Worm (Caenorhabditis elegans): ENCODE measurements around the gene Y48A6B.9.

- no peak for TF ChIP-seq lin-15B (tag; optimal IDR thresholded peaks at IDR 0.05)
- TF ChIP-seq lin-39 (tag; optimal IDR thresholded peaks at IDR 0.05): no peak
Observed at ce11 chrIII:11070210-11070609, 37.2 kb downstream of the Y48A6B.9 start.
